Fruit fly (Drosophila melanogaster) whole organism, embryonic: ENCODE results near the gene Sgt1.

Experiments used
- Asciz ChIP-seq: fragments of 200-800 bp; sonication (Bioruptor generic); optimal IDR thresholded peaks from 2 replicates; lab custom pipeline; 2017; ENCODE audit warnings: missing biosample characterization, mild to moderate bottlenecking, missing genetic modification characterization, missing genetic modification reagents
- Atf-2 ChIP-seq: fragments of 200-800 bp; sonication (Bioruptor generic); optimal IDR thresholded peaks from 2 replicates; lab custom pipeline; 2016; ENCODE audit warnings: missing biosample characterization, missing genetic modification characterization
- Awh ChIP-seq: fragments of 200-800 bp; sonication (Bioruptor generic); IDR thresholded peaks from 2 replicates; pipeline ENCODE4, ENCODE4 v1.3.6; 2022; ENCODE audit warnings: missing biosample characterization, missing genetic modification characterization
- BEAF-32 ChIP-seq: fragments of 200-800 bp; sonication (Bioruptor generic); optimal IDR thresholded peaks from 3 replicates; lab custom pipeline; 2017; ENCODE audit warnings: missing biosample characterization, missing genetic modification characterization, mild to moderate bottlenecking, moderate library complexity, missing genetic modification reagents
- CG11504 ChIP-seq: fragments of 200-800 bp; sonication (Bioruptor generic); optimal IDR thresholded peaks from 3 replicates; lab custom pipeline; 2019; ENCODE audit warnings: missing biosample characterization, mild to moderate bottlenecking, missing genetic modification characterization, moderate library complexity
- CG12391 ChIP-seq: fragments of 200-800 bp; sonication (Bioruptor generic); optimal IDR thresholded peaks from 3 replicates; lab custom pipeline; 2018; ENCODE audit warnings: missing biosample characterization, mild to moderate bottlenecking, missing genetic modification characterization, moderate library complexity
- CG12659 ChIP-seq: fragments of 200-800 bp; sonication (Bioruptor generic); optimal IDR thresholded peaks from 3 replicates; lab custom pipeline; 2017; ENCODE audit warnings: mild to moderate bottlenecking, missing biosample characterization, missing genetic modification reagents, missing genetic modification characterization
- CG13424 ChIP-seq: fragments of 200-800 bp; sonication (Bioruptor generic); optimal IDR thresholded peaks from 2 replicates; lab custom pipeline; 2019; ENCODE audit warnings: missing biosample characterization, mild to moderate bottlenecking, missing genetic modification characterization, moderate library complexity
- CG16779 ChIP-seq: fragments of 200-800 bp; sonication (Bioruptor generic); IDR thresholded peaks from 2 replicates; pipeline ENCODE4 v1.3.6; 2022; ENCODE audit warnings: missing biosample characterization, missing genetic modification characterization
- CG2712 ChIP-seq: fragments of 200-800 bp; optimal IDR thresholded peaks from 3 replicates; lab custom pipeline; 2019; ENCODE audit warnings: missing biosample characterization, mild to moderate bottlenecking, missing genetic modification characterization, moderate library complexity
- CG2875 ChIP-seq: fragments of 200-800 bp; sonication (Bioruptor generic); optimal IDR thresholded peaks from 2 replicates; lab custom pipeline; 2017; ENCODE audit warnings: missing biosample characterization, mild to moderate bottlenecking, missing genetic modification characterization, missing genetic modification reagents
- CG30431 ChIP-seq: fragments of 200-800 bp; sonication (Bioruptor generic); optimal IDR thresholded peaks from 2 replicates; lab custom pipeline; 2017; ENCODE audit warnings: missing biosample characterization, missing genetic modification characterization
- CG31365 ChIP-seq: fragments of 200-800 bp; sonication (Bioruptor generic); optimal IDR thresholded peaks from 2 replicates; lab custom pipeline; 2018; ENCODE audit warnings: missing biosample characterization, mild to moderate bottlenecking, missing genetic modification characterization
- CG34376 ChIP-seq: fragments of 200-800 bp; sonication (Bioruptor generic); optimal IDR thresholded peaks from 2 replicates; lab custom pipeline; 2018; ENCODE audit warnings: missing biosample characterization, mild to moderate bottlenecking, missing genetic modification characterization
- CG3838 ChIP-seq: fragments of 200-800 bp; sonication (Bioruptor generic); optimal IDR thresholded peaks from 3 replicates; lab custom pipeline; 2016; ENCODE audit warnings: missing biosample characterization, missing genetic modification characterization
- CG4328 ChIP-seq: fragments of 200-800 bp; sonication (Bioruptor generic); optimal IDR thresholded peaks from 3 replicates; lab custom pipeline; 2017; ENCODE audit warnings: missing biosample characterization, missing genetic modification reagents, missing genetic modification characterization
- CG7745 ChIP-seq: fragments of 200-800 bp; sonication (Bioruptor generic); optimal IDR thresholded peaks from 2 replicates; lab custom pipeline; 2018; ENCODE audit warnings: missing biosample characterization, mild to moderate bottlenecking, missing genetic modification characterization, moderate library complexity
- CG8944 ChIP-seq: fragments of 200-800 bp; sonication (Bioruptor generic); optimal IDR thresholded peaks from 3 replicates; lab custom pipeline; 2016; ENCODE audit warnings: missing biosample characterization, missing genetic modification characterization
- Doc3 ChIP-seq: fragments of 200-800 bp; sonication (Bioruptor generic); IDR thresholded peaks from 3 replicates; pipeline ENCODE4 v1.3.6; 2022; ENCODE audit warnings: missing biosample characterization, missing genetic modification characterization; ENCODE audit not compliant: partially characterized antibody
- E2f2 ChIP-seq: fragments of 200-800 bp; sonication (Bioruptor generic); IDR thresholded peaks from 2 replicates; pipeline ENCODE4 v1.3.6; 2022; ENCODE audit warnings: missing biosample characterization, missing genetic modification characterization
- Ets65A ChIP-seq: fragments of 200-800 bp; sonication (Bioruptor generic); peaks from one replicate; lab custom pipeline; 2016; ENCODE audit warnings: missing biosample characterization, missing genetic modification characterization
- Fer2 ChIP-seq: fragments of 200-800 bp; sonication (Bioruptor generic); optimal IDR thresholded peaks from 2 replicates; lab custom pipeline; 2018; ENCODE audit warnings: missing biosample characterization, mild to moderate bottlenecking, missing genetic modification characterization, moderate library complexity
- Hmr ChIP-seq: fragments of 200-800 bp; sonication (Bioruptor generic); optimal IDR thresholded peaks from 3 replicates; lab custom pipeline; 2017; ENCODE audit warnings: mild to moderate bottlenecking, missing biosample characterization, missing genetic modification reagents, missing genetic modification characterization
- Hr78 ChIP-seq, 2 experiments: fragments of 200-800 bp in 1 of 2; fragments of >200 bp in 1 of 2; sonication (Bioruptor generic) in 1 of 2; optimal IDR thresholded peaks; 2 replicates each; lab custom pipeline; 2017 to 2019; ENCODE audit warnings: missing biosample characterization in 2 of 2, missing genetic modification characterization in 2 of 2, mild to moderate bottlenecking in 1 of 2, moderate library complexity in 1 of 2
- Max ChIP-seq: fragments of 200-800 bp; sonication (Bioruptor generic); optimal IDR thresholded peaks from 2 replicates; lab custom pipeline; 2016; ENCODE audit warnings: missing biosample characterization, mild to moderate bottlenecking, missing genetic modification characterization
- Vsx1 ChIP-seq: fragments of 200-800 bp; sonication (Bioruptor generic); optimal IDR thresholded peaks from 2 replicates; lab custom pipeline; 2017; ENCODE audit warnings: missing biosample characterization, mild to moderate bottlenecking, missing genetic modification characterization, missing genetic modification reagents
- bbx ChIP-seq: fragments of 200-800 bp; sonication (Bioruptor generic); IDR thresholded peaks from 2 replicates; pipeline ENCODE4 v1.3.6; 2022; ENCODE audit warnings: missing biosample characterization, missing genetic modification characterization; ENCODE audit not compliant: partially characterized antibody
- cato ChIP-seq: fragments of 200-800 bp; sonication (Bioruptor generic); optimal IDR thresholded peaks from 2 replicates; lab custom pipeline; 2016; ENCODE audit warnings: missing biosample characterization, missing genetic modification characterization, borderline replicate concordance
- ci ChIP-seq: fragments of 200-800 bp; sonication (Bioruptor generic); IDR thresholded peaks from 3 replicates; pipeline ENCODE4 v1.3.6; 2022; ENCODE audit warnings: missing biosample characterization, missing genetic modification characterization
- ems ChIP-seq: fragments of 200-800 bp; sonication (Bioruptor generic); optimal IDR thresholded peaks from 3 replicates; lab custom pipeline; 2016; ENCODE audit warnings: missing biosample characterization, missing genetic modification characterization
- eve ChIP-seq, 2 experiments: fragments of >200 bp; optimal IDR thresholded peaks; 2 replicates each; lab custom pipeline; 2017; ENCODE audit warnings: missing biosample characterization in 2 of 2, missing genetic modification characterization in 2 of 2
- fru ChIP-seq: fragments of >200 bp; optimal IDR thresholded peaks from 2 replicates; lab custom pipeline; 2017
- ftz-f1 ChIP-seq: fragments of 200-800 bp; sonication (Bioruptor generic); optimal IDR thresholded peaks from 2 replicates; lab custom pipeline; 2016; ENCODE audit warnings: missing biosample characterization, missing genetic modification characterization
- gce ChIP-seq: fragments of 200-800 bp; sonication (Bioruptor generic); IDR thresholded peaks from 3 replicates; pipeline ENCODE4 v1.3.6; 2022; ENCODE audit warnings: missing biosample characterization, missing genetic modification characterization
- grau ChIP-seq: fragments of 200-800 bp; optimal IDR thresholded peaks from 3 replicates; lab custom pipeline; 2019; ENCODE audit warnings: missing biosample characterization, mild to moderate bottlenecking, missing genetic modification characterization, moderate library complexity
- gsb ChIP-seq: fragments of 200-800 bp; sonication (Bioruptor generic); IDR thresholded peaks from 2 replicates; pipeline ENCODE4 v1.3.6; 2022; ENCODE audit warnings: missing biosample characterization, missing genetic modification characterization
- hb ChIP-seq: fragments of 200-800 bp; sonication (Bioruptor generic); IDR thresholded peaks from 3 replicates; pipeline ENCODE4 v1.3.6; 2022; ENCODE audit warnings: missing biosample characterization, missing genetic modification characterization; ENCODE audit not compliant: partially characterized antibody
- jumu ChIP-seq: fragments of 200-800 bp; sonication (Bioruptor generic); optimal IDR thresholded peaks from 3 replicates; lab custom pipeline; 2016; ENCODE audit warnings: missing biosample characterization, missing genetic modification characterization
- klu ChIP-seq: fragments of 200-800 bp; sonication (Bioruptor generic); IDR thresholded peaks from 2 replicates; pipeline ENCODE4 v1.3.6; 2022; ENCODE audit warnings: missing biosample characterization, missing genetic modification characterization
- lola ChIP-seq, 3 experiments: fragments of >200 bp in 2 of 3; fragments of 200-800 bp in 1 of 3; sonication (Bioruptor generic) in 1 of 3; optimal IDR thresholded peaks; 2 replicates each; lab custom pipeline; 2017 to 2019; ENCODE audit warnings: missing biosample characterization in 3 of 3, missing genetic modification characterization in 3 of 3, mild to moderate bottlenecking in 1 of 3, moderate library complexity in 1 of 3
- nerfin-2 ChIP-seq: fragments of 200-800 bp; sonication (Bioruptor generic); IDR thresholded peaks from 2 replicates; pipeline ENCODE4 v1.3.6; 2022; ENCODE audit warnings: missing biosample characterization, missing genetic modification characterization; ENCODE audit not compliant: partially characterized antibody
- pita ChIP-seq: fragments of 200-800 bp; sonication (Bioruptor generic); optimal IDR thresholded peaks from 2 replicates; lab custom pipeline; 2017; ENCODE audit warnings: missing biosample characterization, mild to moderate bottlenecking, missing genetic modification characterization
- psq ChIP-seq: fragments of 200-800 bp; sonication (Bioruptor generic); optimal IDR thresholded peaks from 2 replicates; lab custom pipeline; 2017; ENCODE audit warnings: missing biosample characterization, missing genetic modification characterization
- rib ChIP-seq: fragments of 200-800 bp; sonication (Bioruptor generic); IDR thresholded peaks from 2 replicates; pipeline ENCODE4 v1.3.6; 2022; ENCODE audit warnings: missing biosample characterization, missing genetic modification characterization
- scrt ChIP-seq: fragments of 200-800 bp; sonication (Bioruptor generic); optimal IDR thresholded peaks from 2 replicates; lab custom pipeline; 2018; ENCODE audit warnings: missing biosample characterization, mild to moderate bottlenecking, missing genetic modification characterization, moderate library complexity
- toy ChIP-seq: fragments of 200-800 bp; sonication (Bioruptor generic); IDR thresholded peaks from 2 replicates; pipeline ENCODE4 v1.3.6; 2022; ENCODE audit warnings: missing biosample characterization, missing genetic modification characterization
- trh ChIP-seq: fragments of 200-800 bp; sonication (Bioruptor generic); optimal IDR thresholded peaks from 2 replicates; lab custom pipeline; 2016; ENCODE audit warnings: missing biosample characterization, missing genetic modification characterization
- tup ChIP-seq: fragments of 200-800 bp; sonication (Bioruptor generic); optimal IDR thresholded peaks from 2 replicates; lab custom pipeline; 2016; ENCODE audit warnings: missing biosample characterization, mild to moderate bottlenecking, missing genetic modification characterization, moderate library complexity
- vnd ChIP-seq: fragments of 200-800 bp; sonication (Bioruptor generic); IDR thresholded peaks from 3 replicates; pipeline ENCODE4 v1.3.6; 2022; ENCODE audit warnings: missing biosample characterization, missing genetic modification characterization; ENCODE audit not compliant: partially characterized antibody

Sgt1 gene

dm6 chr3R:8300928-8301752 lies 3.9 kb downstream of the Sgt1 start, which contains the start of the genes CG9626 and mRpL1 (continued):
- TF ChIP-seq tup (no peak), CG16779 (GFP tag; lab: Robert Waterston, UW) (no peak), CG34376 (GFP tag; lab: Kevin White, UChicago) (no peak), fru (no peak), CG8944 (GFP tag; lab: Kevin White, UChicago) (no peak), Awh (GFP tag; lab: Robert Waterston, UW) (no peak), gsb (GFP tag; lab: Robert Waterston, UW) (no peak), pita (peak; percentile 94), psq (GFP tag; lab: Kevin White, UChicago) (no peak), klu (GFP tag; lab: Robert Waterston, UW) (no peak), Atf-2 (no peak), Ets65A (GFP tag; lab: Kevin White, UChicago) (peak; percentile 95), CG3838 (GFP tag; lab: Kevin White, UChicago) (no peak), CG12391 (tag; lab: Kevin White, UChicago) (peak; percentile 34), gce (GFP tag; lab: Robert Waterston, UW) (no peak), scrt (no peak), ftz-f1 (GFP tag; lab: Kevin White, UChicago) (peak; percentile 94), rib (GFP tag; lab: Robert Waterston, UW) (no peak), CG13424 (tag; lab: Kevin White, UChicago) (no peak), CG4328 (GFP tag; lab: Kevin White, UChicago) (no peak), eve (GFP tag; optimal IDR thresholded peaks at IDR 0.05; lab: Kevin White, UChicago) (no peak), CG11504 (tag; lab: Kevin White, UChicago) (no peak), Max (GFP tag; lab: Kevin White, UChicago) (peak; percentile 8), CG31365 (tag; lab: Kevin White, UChicago) (no peak), Hr78 (GFP tag; optimal IDR thresholded peaks at IDR 0.05; lab: Kevin White, UChicago) (no peak), grau (peak; percentile 30), BEAF-32 (peak; percentile 58), Fer2 (tag; lab: Kevin White, UChicago) (no peak), jumu (GFP tag; lab: Kevin White, UChicago) (peak; percentile 21), ems (GFP tag; lab: Kevin White, UChicago) (no peak), cato (GFP tag; lab: Kevin White, UChicago) (no peak), CG2875 (GFP tag; lab: Kevin White, UChicago) (no peak), vnd (GFP tag; lab: Robert Waterston, UW) (no peak), trh (GFP tag; lab: Kevin White, UChicago) (no peak), CG12659 (peak; percentile 52), bbx (GFP tag; lab: Robert Waterston, UW) (peak; percentile 47), ci (peak; percentile 28; the same call in 1 of the 3 replicates), toy (GFP tag; lab: Robert Waterston, UW) (no peak), lola (GFP tag; optimal IDR thresholded peaks at IDR 0.05; lab: Kevin White, UChicago) (no peak), CG2712 (tag; lab: Kevin White, UChicago) (no peak), Doc3 (GFP tag; lab: Robert Waterston, UW) (no peak), CG30431 (GFP tag; lab: Kevin White, UChicago) (no peak), hb (no peak), CG7745 (no peak), E2f2 (GFP tag; lab: Robert Waterston, UW) (peak; percentile 53), Asciz (GFP tag; lab: Kevin White, UChicago) (no peak), nerfin-2 (GFP tag; lab: Robert Waterston, UW) (0 out of 2 replicates have a peak, but pooled peaks have one; percentile 12), Vsx1 (GFP tag; lab: Kevin White, UChicago) (no peak), Hmr (GFP tag; lab: Kevin White, UChicago) (peak; percentile 71)
